Worm (Caenorhabditis elegans) whole organism, L1 larva: ENCODE data around the gene F41H10.12.

Experiments used
- ama-1 ChIP-seq: fragments of 150-350 bp; optimal IDR thresholded peaks from 2 replicates; lab custom pipeline; 2014
- lin-15B ChIP-seq: fragments of 150-350 bp; sonication (generic microtip); optimal IDR thresholded peaks from 3 replicates; lab custom pipeline; 2014; ENCODE audit warnings: missing biosample characterization, missing genetic modification characterization
- nhr-28 ChIP-seq: fragments of 150-350 bp; optimal IDR thresholded peaks from 2 replicates; lab custom pipeline; 2014; ENCODE audit warnings: missing biosample characterization, missing genetic modification characterization
- nhr-77 ChIP-seq: fragments of 150-350 bp; optimal IDR thresholded peaks from 2 replicates; lab custom pipeline; 2014; ENCODE audit warnings: missing biosample characterization, missing genetic modification characterization

- no peak for TF ChIP-seq ama-1 (lab: Kevin White, UChicago)
- no peak for TF ChIP-seq lin-15B (tag; lab: Kevin White, UChicago)
- no peak for TF ChIP-seq nhr-77 (tag; lab: Kevin White, UChicago)
- no peak for TF ChIP-seq nhr-28 (tag; lab: Kevin White, UChicago)
These were observed 24.0 kb downstream of the F41H10.12 start for ce11 chrIV:5409112-5409511.
